Worm (Caenorhabditis elegans) whole organism, mixed stage, embryonic: ENCODE results near the gene math-3.

Experiments
- M03D4.4 ChIP-seq: sonication (generic microtip); optimal IDR thresholded peaks from 2 replicates; lab custom pipeline; 2017; ENCODE audit warnings: mild to moderate bottlenecking, missing genetic modification characterization, missing compliant biosample characterization
- bed-3 ChIP-seq: fragments of 200-800 bp; sonication (Bioruptor generic); optimal IDR thresholded peaks from 3 replicates; lab custom pipeline; 2018; ENCODE audit warnings: mild to moderate bottlenecking, missing genetic modification characterization, moderate library complexity, missing compliant biosample characterization
- blmp-1 ChIP-seq: fragments of 150-350 bp; optimal IDR thresholded peaks from 2 replicates; lab custom pipeline; 2014; ENCODE audit warnings: missing biosample characterization, missing genetic modification characterization
- ceh-39 ChIP-seq: fragments of 150-350 bp; optimal IDR thresholded peaks from 2 replicates; lab custom pipeline; 2014; ENCODE audit warnings: missing biosample characterization, missing genetic modification characterization
- ceh-43 ChIP-seq: fragments of 200-800 bp; sonication (Bioruptor generic); optimal IDR thresholded peaks from 2 replicates; lab custom pipeline; 2018; ENCODE audit warnings: mild to moderate bottlenecking, missing genetic modification characterization, moderate library complexity, missing compliant biosample characterization
- ceh-83 ChIP-seq: fragments of 200-800 bp; sonication (Bioruptor generic); optimal IDR thresholded peaks from 2 replicates; lab custom pipeline; 2018; ENCODE audit warnings: mild to moderate bottlenecking, missing genetic modification characterization, missing compliant biosample characterization
- ces-1 ChIP-seq: fragments of 150-350 bp; optimal IDR thresholded peaks from 2 replicates; lab custom pipeline; 2014; ENCODE audit warnings: missing biosample characterization, missing genetic modification reagents, missing genetic modification characterization
- cnd-1 ChIP-seq: fragments of 200-800 bp; sonication (Bioruptor generic); optimal IDR thresholded peaks from 2 replicates; lab custom pipeline; 2018; ENCODE audit warnings: mild to moderate bottlenecking, missing genetic modification characterization, missing compliant biosample characterization
- drap-1 ChIP-seq: fragments of 200-800 bp; sonication (Bioruptor generic); optimal IDR thresholded peaks from 3 replicates; lab custom pipeline; 2018; ENCODE audit warnings: mild to moderate bottlenecking, missing genetic modification characterization, missing compliant biosample characterization
- elt-1 ChIP-seq: sonication (generic microtip); optimal IDR thresholded peaks from 2 replicates; lab custom pipeline; 2017; ENCODE audit warnings: missing genetic modification characterization, mild to moderate bottlenecking, missing compliant biosample characterization, antibody characterized with exemption, moderate library complexity, borderline replicate concordance; ENCODE audit not compliant: insufficient read depth
- elt-3 ChIP-seq: fragments of 150-350 bp; optimal IDR thresholded peaks from 2 replicates; lab custom pipeline; 2014; ENCODE audit warnings: missing biosample characterization, missing genetic modification characterization
- flh-1 ChIP-seq: fragments of 200-800 bp; sonication (Bioruptor generic); optimal IDR thresholded peaks from 2 replicates; lab custom pipeline; 2018; ENCODE audit warnings: mild to moderate bottlenecking, missing genetic modification characterization, moderate library complexity, missing compliant biosample characterization
- ham-2 ChIP-seq: fragments of 200-800 bp; sonication (Bioruptor generic); optimal IDR thresholded peaks from 2 replicates; lab custom pipeline; 2018; ENCODE audit warnings: mild to moderate bottlenecking, missing genetic modification characterization, missing compliant biosample characterization
- hlh-1 ChIP-seq: fragments of 150-350 bp; optimal IDR thresholded peaks from 2 replicates; lab custom pipeline; 2014; ENCODE audit warnings: missing biosample characterization, missing genetic modification reagents, missing genetic modification characterization
- lin-13 ChIP-seq: fragments of 150-350 bp; optimal IDR thresholded peaks from 2 replicates; lab custom pipeline; 2014; ENCODE audit warnings: missing biosample characterization, missing genetic modification characterization
- lin-32 ChIP-seq: fragments of 200-800 bp; sonication (Bioruptor generic); optimal IDR thresholded peaks from 2 replicates; lab custom pipeline; 2018; ENCODE audit warnings: mild to moderate bottlenecking, missing genetic modification characterization, missing compliant biosample characterization
- mab-5 ChIP-seq: fragments of 150-350 bp; optimal IDR thresholded peaks from 2 replicates; lab custom pipeline; 2014; ENCODE audit warnings: missing biosample characterization, missing genetic modification characterization
- mls-2 ChIP-seq: sonication (generic microtip); optimal IDR thresholded peaks from 2 replicates; lab custom pipeline; 2016; ENCODE audit warnings: mild to moderate bottlenecking, missing genetic modification characterization, moderate library complexity, missing compliant biosample characterization
- nhr-12 ChIP-seq: fragments of 150-350 bp; optimal IDR thresholded peaks from 2 replicates; lab custom pipeline; 2014; ENCODE audit warnings: missing biosample characterization, missing genetic modification characterization
- nhr-2 ChIP-seq: fragments of 150-350 bp; optimal IDR thresholded peaks from 2 replicates; lab custom pipeline; 2014; ENCODE audit warnings: missing biosample characterization, missing genetic modification characterization
- nhr-237 ChIP-seq: fragments of 150-350 bp; optimal IDR thresholded peaks from 2 replicates; lab custom pipeline; 2014; ENCODE audit warnings: missing biosample characterization, missing genetic modification characterization
- nhr-76 ChIP-seq: sonication (generic microtip); optimal IDR thresholded peaks from 2 replicates; lab custom pipeline; 2017; ENCODE audit warnings: missing biosample characterization, missing genetic modification characterization
- pha-4 ChIP-seq: fragments of 150-350 bp; optimal IDR thresholded peaks from 2 replicates; lab custom pipeline; 2018; ENCODE audit warnings: missing biosample characterization, missing genetic modification reagents, missing genetic modification characterization
- sem-2 ChIP-seq: fragments of 200-800 bp; sonication (Bioruptor generic); optimal IDR thresholded peaks from 2 replicates; lab custom pipeline; 2018; ENCODE audit warnings: mild to moderate bottlenecking, missing genetic modification characterization, missing compliant biosample characterization
- snpc-4 ChIP-seq: fragments of 150-350 bp; optimal IDR thresholded peaks from 2 replicates; lab custom pipeline; 2014; ENCODE audit warnings: missing biosample characterization, missing genetic modification characterization
- sptf-1 ChIP-seq: sonication (generic microtip); optimal IDR thresholded peaks from 2 replicates; lab custom pipeline; 2017; ENCODE audit warnings: mild to moderate bottlenecking, missing genetic modification characterization, moderate library complexity, missing compliant biosample characterization
- tbx-8 ChIP-seq: fragments of 200-800 bp; sonication (Bioruptor generic); optimal IDR thresholded peaks from 2 replicates; lab custom pipeline; 2018; ENCODE audit warnings: mild to moderate bottlenecking, missing genetic modification characterization, moderate library complexity, missing compliant biosample characterization
- unc-120 ChIP-seq: sonication (generic microtip); optimal IDR thresholded peaks from 2 replicates; lab custom pipeline; 2017; ENCODE audit warnings: missing genetic modification characterization, missing compliant biosample characterization; ENCODE audit not compliant: poor library complexity, severe bottlenecking
- unc-39 ChIP-seq: fragments of 150-350 bp; optimal IDR thresholded peaks from 2 replicates; lab custom pipeline; 2014; ENCODE audit warnings: missing biosample characterization, missing genetic modification characterization
- unc-62 ChIP-seq: fragments of 150-350 bp; optimal IDR thresholded peaks from 2 replicates; lab custom pipeline; 2014; ENCODE audit warnings: missing biosample characterization, missing genetic modification reagents, missing genetic modification characterization
- zip-8 ChIP-seq: fragments of 150-350 bp; optimal IDR thresholded peaks from 2 replicates; lab custom pipeline; 2014; ENCODE audit warnings: missing biosample characterization, missing genetic modification characterization
- ztf-11 ChIP-seq: fragments of 150-350 bp; optimal IDR thresholded peaks from 2 replicates; lab custom pipeline; 2014; ENCODE audit warnings: missing biosample characterization, missing genetic modification characterization

Gene math-3

ce11 chrII:1757033-1757432 is 14.9 kb upstream of the math-3 start, which contains the start of gene F36H5.10:
F36H5.10 (plus strand) TSS chrII:1757333.
- TF ChIP-seq ztf-11 (tag; lab: Kevin White, UChicago) (no peak), elt-3 (no peak), nhr-12 (tag; lab: Kevin White, UChicago) (no peak), zip-8 (tag; lab: Kevin White, UChicago) (peak; percentile 19), mab-5 (tag; lab: Kevin White, UChicago) (no peak), sem-2 (no peak), hlh-1 (tag; lab: Kevin White, UChicago) (no peak), nhr-76 (tag; lab: Kevin White, UChicago) (no peak)

ce11 chrII:1759602-1760001 is 12.3 kb upstream of the math-3 start, which contains the start of gene F36H5.18:
F36H5.18 (plus strand) TSS chrII:1759902.
- TF ChIP-seq nhr-12 (tag; lab: Kevin White, UChicago) (no peak), mls-2 (tag; lab: Kevin White, UChicago) (no peak), sptf-1 (tag; lab: Kevin White, UChicago) (no peak)

- TF ChIP-seq sem-2: no peak
- TF ChIP-seq ztf-11 (tag; lab: Kevin White, UChicago): no peak
- no peak for TF ChIP-seq lin-13 (tag; lab: Kevin White, UChicago)
- TF ChIP-seq tbx-8 (GFP tag; lab: Kevin White, UChicago): no peak
- no peak for TF ChIP-seq ham-2 (GFP tag; lab: Kevin White, UChicago)
- no peak for TF ChIP-seq unc-39 (tag; lab: Kevin White, UChicago)
- TF ChIP-seq nhr-2: no peak
- no peak for TF ChIP-seq pha-4 (tag; lab: Kevin White, UChicago)
- no peak for TF ChIP-seq hlh-1 (tag; lab: Kevin White, UChicago)
- TF ChIP-seq flh-1 (GFP tag; lab: Kevin White, UChicago): no peak
- no peak for TF ChIP-seq snpc-4 (tag; lab: Kevin White, UChicago)
- no peak for TF ChIP-seq elt-1 (tag; lab: Kevin White, UChicago)
- TF ChIP-seq ces-1 (GFP tag; lab: Kevin White, UChicago): no peak
- no peak for TF ChIP-seq mab-5 (tag; lab: Kevin White, UChicago)
- TF ChIP-seq lin-32 (GFP tag; lab: Kevin White, UChicago): no peak
- TF ChIP-seq nhr-237 (tag; lab: Kevin White, UChicago): no peak
- TF ChIP-seq unc-120 (tag; lab: Kevin White, UChicago): no peak
- no peak for TF ChIP-seq ceh-43
- no peak for TF ChIP-seq drap-1 (GFP tag; lab: Kevin White, UChicago)
- no peak for TF ChIP-seq ceh-39 (tag; lab: Kevin White, UChicago)
- TF ChIP-seq, all 35 proteins: peak for 0
Measured at ce11 chrII:1761564-1761963, 10.3 kb upstream of the math-3 start, which contains the start of gene F36H5.4. F36H5.4 (plus strand) TSS chrII:1761864.

- TF ChIP-seq ces-1 (GFP tag; lab: Kevin White, UChicago) (no peak), pha-4 (tag; lab: Kevin White, UChicago) (no peak), lin-13 (tag; lab: Kevin White, UChicago) (no peak), M03D4.4 (tag; lab: Kevin White, UChicago) (no peak), ztf-11 (tag; lab: Kevin White, UChicago) (no peak), nhr-237 (tag; lab: Kevin White, UChicago) (no peak)
Measured at ce11 chrII:1763072-1763471, 8.8 kb upstream of the math-3 start, which contains the start of gene math-28. math-28 (plus strand) TSS chrII:1763372.

ce11 chrII:1766715-1767114 is 5.2 kb upstream of the math-3 start:
- no peak for TF ChIP-seq mls-2 (tag; lab: Kevin White, UChicago)
- TF ChIP-seq blmp-1 (tag; lab: Kevin White, UChicago): no peak
- no peak for TF ChIP-seq cnd-1 (tag; lab: Kevin White, UChicago)
- TF ChIP-seq snpc-4 (tag; lab: Kevin White, UChicago): no peak
- no peak for TF ChIP-seq ceh-39 (tag; lab: Kevin White, UChicago)
- no peak for TF ChIP-seq tbx-8 (GFP tag; lab: Kevin White, UChicago)
- TF ChIP-seq hlh-1 (tag; lab: Kevin White, UChicago): no peak
- TF ChIP-seq ceh-83: no peak
- TF ChIP-seq M03D4.4 (tag; lab: Kevin White, UChicago): no peak
- no peak for TF ChIP-seq nhr-12 (tag; lab: Kevin White, UChicago)
- no peak for TF ChIP-seq drap-1 (GFP tag; lab: Kevin White, UChicago)
- no peak for TF ChIP-seq bed-3 (GFP tag; lab: Kevin White, UChicago)
- TF ChIP-seq pha-4 (tag; lab: Kevin White, UChicago): no peak
- TF ChIP-seq ces-1 (GFP tag; lab: Kevin White, UChicago): no peak
- TF ChIP-seq unc-39 (tag; lab: Kevin White, UChicago): no peak
- TF ChIP-seq unc-62 (GFP tag; lab: Kevin White, UChicago): no peak
